Fruit fly (Drosophila melanogaster) whole organism, embryonic: ENCODE results near the gene CG3091.

ENCODE experiments used
- Atf3 ChIP-seq: fragments of 200-800 bp; sonication (Bioruptor generic); optimal IDR thresholded peaks from 3 replicates; lab custom pipeline; 2016; ENCODE audit warnings: missing biosample characterization, missing genetic modification characterization
- Blimp-1 ChIP-seq: fragments of 200-800 bp; sonication (Bioruptor generic); optimal IDR thresholded peaks from 3 replicates; lab custom pipeline; 2018; ENCODE audit warnings: missing biosample characterization, missing genetic modification characterization, mild to moderate bottlenecking, moderate library complexity, missing genetic modification reagents
- CG1024 ChIP-seq: fragments of 200-800 bp; sonication (Bioruptor generic); IDR thresholded peaks from 2 replicates; pipeline ENCODE4 v1.3.6; 2022; ENCODE audit warnings: missing biosample characterization, missing genetic modification characterization
- CG11695 ChIP-seq: fragments of 200-800 bp; sonication (Bioruptor generic); IDR thresholded peaks from 3 replicates; pipeline ENCODE4 v1.3.6; 2022; ENCODE audit warnings: missing biosample characterization, missing genetic modification characterization
- CG12236 ChIP-seq: fragments of 200-800 bp; sonication (Bioruptor generic); optimal IDR thresholded peaks from 2 replicates; lab custom pipeline; 2016; ENCODE audit warnings: missing biosample characterization, missing genetic modification characterization
- CG12744 ChIP-seq: fragments of 200-800 bp; sonication (Bioruptor generic); optimal IDR thresholded peaks from 2 replicates; lab custom pipeline; 2016; ENCODE audit warnings: missing biosample characterization, missing genetic modification characterization
- CG13775 ChIP-seq: fragments of 200-800 bp; sonication (Bioruptor generic); optimal IDR thresholded peaks from 3 replicates; lab custom pipeline; 2017; ENCODE audit warnings: missing biosample characterization, mild to moderate bottlenecking, missing genetic modification characterization
- CG17612 ChIP-seq: fragments of 200-800 bp; sonication (Bioruptor generic); IDR thresholded peaks from 2 replicates; pipeline ENCODE4 v1.3.6; 2022; ENCODE audit warnings: missing biosample characterization, missing genetic modification characterization
- CG17829 ChIP-seq: fragments of 200-800 bp; optimal IDR thresholded peaks from 2 replicates; lab custom pipeline; 2019; ENCODE audit warnings: missing biosample characterization, mild to moderate bottlenecking, missing genetic modification characterization, moderate library complexity
- CG1792 ChIP-seq: fragments of 200-800 bp; sonication (Bioruptor generic); optimal IDR thresholded peaks from 2 replicates; lab custom pipeline; 2016; ENCODE audit warnings: missing biosample characterization, missing genetic modification characterization
- CG18619 ChIP-seq: fragments of 200-800 bp; sonication (Bioruptor generic); optimal IDR thresholded peaks from 3 replicates; lab custom pipeline; 2017; ENCODE audit warnings: missing biosample characterization, mild to moderate bottlenecking, missing genetic modification characterization
- CG32532 ChIP-seq: fragments of 200-800 bp; sonication (Bioruptor generic); IDR thresholded peaks from 2 replicates; pipeline ENCODE4 v1.3.6; 2022; ENCODE audit warnings: missing biosample characterization, missing genetic modification characterization
- CG6254 ChIP-seq: fragments of 200-800 bp; sonication (Bioruptor generic); optimal IDR thresholded peaks from 3 replicates; lab custom pipeline; 2017; ENCODE audit warnings: mild to moderate bottlenecking, missing biosample characterization, missing genetic modification reagents, missing genetic modification characterization
- CG7786 ChIP-seq: fragments of 200-800 bp; sonication (Bioruptor generic); optimal IDR thresholded peaks from 2 replicates; lab custom pipeline; 2016; ENCODE audit warnings: missing biosample characterization, missing genetic modification characterization
- CG8924 ChIP-seq: fragments of 200-800 bp; optimal IDR thresholded peaks from 3 replicates; lab custom pipeline; 2019; ENCODE audit warnings: missing biosample characterization, mild to moderate bottlenecking, missing genetic modification characterization, moderate library complexity
- CG9609 ChIP-seq: fragments of 200-800 bp; sonication (Bioruptor generic); optimal IDR thresholded peaks from 3 replicates; lab custom pipeline; 2016; ENCODE audit warnings: missing biosample characterization, missing genetic modification characterization
- D ChIP-seq, 2 experiments: fragments of 200-800 bp in 1 of 2; fragments of >200 bp in 1 of 2; sonication (Bioruptor generic) in 1 of 2; optimal IDR thresholded peaks; 2 replicates in 1 of 2; 3 replicates in 1 of 2; lab custom pipeline; 2017; ENCODE audit warnings: mild to moderate bottlenecking in 1 of 2, missing biosample characterization in 1 of 2, missing genetic modification characterization in 1 of 2, missing genetic modification reagents in 1 of 2
- D19B ChIP-seq: fragments of 200-800 bp; sonication (Bioruptor generic); optimal IDR thresholded peaks from 2 replicates; lab custom pipeline; 2017; ENCODE audit warnings: missing biosample characterization, mild to moderate bottlenecking, missing genetic modification characterization
- Elba2 ChIP-seq: fragments of 200-800 bp; sonication (Bioruptor generic); optimal IDR thresholded peaks from 3 replicates; lab custom pipeline; 2016; ENCODE audit warnings: missing biosample characterization, missing genetic modification characterization
- Fer3 ChIP-seq: fragments of 200-800 bp; sonication (Bioruptor generic); optimal IDR thresholded peaks from 2 replicates; lab custom pipeline; 2018; ENCODE audit warnings: missing biosample characterization, mild to moderate bottlenecking, missing genetic modification characterization, moderate library complexity
- HHEX ChIP-seq: fragments of 200-800 bp; sonication (Bioruptor generic); optimal IDR thresholded peaks from 3 replicates; lab custom pipeline; 2017; ENCODE audit warnings: missing biosample characterization, mild to moderate bottlenecking, missing genetic modification characterization, missing genetic modification reagents
- Hey ChIP-seq: fragments of 200-800 bp; sonication (Bioruptor generic); optimal IDR thresholded peaks from 3 replicates; lab custom pipeline; 2018; ENCODE audit warnings: missing biosample characterization, mild to moderate bottlenecking, missing genetic modification characterization
- HmgD ChIP-seq: fragments of 200-800 bp; sonication (Bioruptor generic); optimal IDR thresholded peaks from 3 replicates; lab custom pipeline; 2016; ENCODE audit warnings: missing biosample characterization, missing genetic modification characterization
- Hr78 ChIP-seq, 2 experiments: fragments of 200-800 bp in 1 of 2; fragments of >200 bp in 1 of 2; sonication (Bioruptor generic) in 1 of 2; optimal IDR thresholded peaks; 2 replicates each; lab custom pipeline; 2017 to 2019; ENCODE audit warnings: missing biosample characterization in 2 of 2, missing genetic modification characterization in 2 of 2, mild to moderate bottlenecking in 1 of 2, moderate library complexity in 1 of 2
- Jarid2 ChIP-seq: fragments of 200-800 bp; sonication (Bioruptor generic); optimal IDR thresholded peaks from 3 replicates; lab custom pipeline; 2017; ENCODE audit warnings: mild to moderate bottlenecking, missing biosample characterization, missing genetic modification reagents, missing genetic modification characterization
- Optix ChIP-seq: fragments of 200-800 bp; sonication (Bioruptor generic); IDR thresholded peaks from 3 replicates; pipeline ENCODE4 v1.3.6; 2022; ENCODE audit warnings: missing biosample characterization, missing genetic modification characterization
- Ravus ChIP-seq: fragments of 200-800 bp; sonication (Bioruptor generic); IDR thresholded peaks from 2 replicates; pipeline ENCODE4 v1.3.6; 2022; ENCODE audit warnings: missing biosample characterization, missing genetic modification characterization
- Taf1 ChIP-seq: fragments of 200-800 bp; sonication (Bioruptor generic); IDR thresholded peaks from 2 replicates; pipeline ENCODE4 v1.3.6; 2022; ENCODE audit warnings: missing biosample characterization, missing genetic modification characterization
- bcd ChIP-seq: fragments of 200-800 bp; sonication (Bioruptor generic); optimal IDR thresholded peaks from 2 replicates; lab custom pipeline; 2017; ENCODE audit warnings: missing biosample characterization, mild to moderate bottlenecking, missing genetic modification characterization
- crc ChIP-seq: fragments of 200-800 bp; sonication (Bioruptor generic); optimal IDR thresholded peaks from 2 replicates; lab custom pipeline; 2016; ENCODE audit warnings: missing biosample characterization, missing genetic modification characterization
- dan ChIP-seq: fragments of 200-800 bp; sonication (Bioruptor generic); IDR thresholded peaks from 2 replicates; pipeline ENCODE4 v1.3.6; 2022; ENCODE audit warnings: missing biosample characterization, missing genetic modification characterization
- hbn ChIP-seq: fragments of 200-800 bp; sonication (Bioruptor generic); IDR thresholded peaks from 2 replicates; pipeline ENCODE4 v1.3.6; 2022; ENCODE audit warnings: missing biosample characterization, missing genetic modification characterization; ENCODE audit not compliant: partially characterized antibody
- ind ChIP-seq: fragments of 200-800 bp; sonication (Bioruptor generic); optimal IDR thresholded peaks from 3 replicates; lab custom pipeline; 2016; ENCODE audit warnings: missing biosample characterization, missing genetic modification characterization
- kah ChIP-seq: fragments of 200-800 bp; sonication (Bioruptor generic); optimal IDR thresholded peaks from 2 replicates; lab custom pipeline; 2018; ENCODE audit warnings: missing biosample characterization, mild to moderate bottlenecking, missing genetic modification characterization
- klu ChIP-seq: fragments of 200-800 bp; sonication (Bioruptor generic); IDR thresholded peaks from 2 replicates; pipeline ENCODE4 v1.3.6; 2022; ENCODE audit warnings: missing biosample characterization, missing genetic modification characterization
- lab ChIP-seq: fragments of 200-800 bp; sonication (Bioruptor generic); optimal IDR thresholded peaks from 3 replicates; lab custom pipeline; 2017; ENCODE audit warnings: missing biosample characterization, missing genetic modification characterization, mild to moderate bottlenecking, moderate library complexity, missing genetic modification reagents
- maf-S ChIP-seq: fragments of 200-800 bp; sonication (Bioruptor generic); optimal IDR thresholded peaks from 2 replicates; lab custom pipeline; 2016; ENCODE audit warnings: missing biosample characterization, missing genetic modification characterization
- mirr ChIP-seq: fragments of 200-800 bp; sonication (Bioruptor generic); optimal IDR thresholded peaks from 3 replicates; lab custom pipeline; 2018; ENCODE audit warnings: missing biosample characterization, mild to moderate bottlenecking, missing genetic modification characterization
- nerfin-1 ChIP-seq: fragments of 200-800 bp; sonication (Bioruptor generic); optimal IDR thresholded peaks from 3 replicates; lab custom pipeline; 2019; ENCODE audit warnings: missing biosample characterization, mild to moderate bottlenecking, missing genetic modification characterization, moderate library complexity
- pita ChIP-seq: fragments of 200-800 bp; sonication (Bioruptor generic); optimal IDR thresholded peaks from 2 replicates; lab custom pipeline; 2017; ENCODE audit warnings: missing biosample characterization, mild to moderate bottlenecking, missing genetic modification characterization
- pzg ChIP-seq: fragments of 200-800 bp; sonication (Bioruptor generic); optimal IDR thresholded peaks from 3 replicates; lab custom pipeline; 2018; ENCODE audit warnings: missing biosample characterization, mild to moderate bottlenecking, missing genetic modification characterization, moderate library complexity
- run ChIP-seq: fragments of 200-800 bp; sonication (Bioruptor generic); optimal IDR thresholded peaks from 3 replicates; lab custom pipeline; 2018; ENCODE audit warnings: missing biosample characterization, mild to moderate bottlenecking, missing genetic modification characterization
- seq ChIP-seq: fragments of 200-800 bp; sonication (Bioruptor generic); IDR thresholded peaks from 2 replicates; pipeline ENCODE4 v1.3.6; 2022; ENCODE audit warnings: missing biosample characterization, missing genetic modification characterization
- sna ChIP-seq: fragments of 200-800 bp; sonication (Bioruptor generic); IDR thresholded peaks from 2 replicates; pipeline ENCODE4 v1.3.6; 2022; ENCODE audit warnings: missing biosample characterization, missing genetic modification characterization; ENCODE audit not compliant: partially characterized antibody
- ssp ChIP-seq: fragments of 200-800 bp; sonication (Bioruptor generic); IDR thresholded peaks from 2 replicates; pipeline ENCODE4 v1.3.6; 2022; ENCODE audit warnings: missing biosample characterization, missing genetic modification characterization
- tin ChIP-seq: fragments of 200-800 bp; sonication (Bioruptor generic); optimal IDR thresholded peaks from 3 replicates; lab custom pipeline; 2016; ENCODE audit warnings: missing biosample characterization, missing genetic modification characterization
- unpg ChIP-seq: fragments of 200-800 bp; sonication (Bioruptor generic); optimal IDR thresholded peaks from 3 replicates; lab custom pipeline; 2018; ENCODE audit warnings: missing biosample characterization, mild to moderate bottlenecking, missing genetic modification characterization, moderate library complexity
- zfh2 ChIP-seq: fragments of 200-800 bp; sonication (Bioruptor generic); optimal IDR thresholded peaks from 2 replicates; lab custom pipeline; 2016; ENCODE audit warnings: missing biosample characterization, missing genetic modification characterization

The CG3091 gene

dm6 chrX:2297428-2298200 lies 43.6 kb upstream of the CG3091 start:
- TF ChIP-seq Hr78 (GFP tag; optimal IDR thresholded peaks at IDR 0.05; lab: Kevin White, UChicago) = peak in 1 of 2 experiments; percentile 94
- no peak for TF ChIP-seq pita (GFP tag; lab: Kevin White, UChicago)
- peak; percentile 95 for TF ChIP-seq kah (GFP tag; lab: Kevin White, UChicago)
- TF ChIP-seq nerfin-1 (tag; lab: Kevin White, UChicago) = peak; percentile 97
- peak; percentile 94 for TF ChIP-seq Taf1 (GFP tag; lab: Robert Waterston, UW)
- peak; percentile 99 for TF ChIP-seq seq (GFP tag; lab: Robert Waterston, UW)
- TF ChIP-seq CG1792 (GFP tag; lab: Kevin White, UChicago) = peak; percentile 98
- peak; percentile 98 for TF ChIP-seq zfh2 (GFP tag; lab: Kevin White, UChicago)
- TF ChIP-seq Blimp-1 (GFP tag; lab: Kevin White, UChicago) = peak; percentile 98
- TF ChIP-seq CG13775 (GFP tag; lab: Kevin White, UChicago) = peak; percentile 95
- peak; percentile 99 for TF ChIP-seq HmgD (GFP tag; lab: Kevin White, UChicago)
- peak; percentile 99 for TF ChIP-seq CG8924
- no peak for TF ChIP-seq sna (GFP tag; lab: Robert Waterston, UW)
- peak; percentile 96 for TF ChIP-seq CG1024 (GFP tag; lab: Robert Waterston, UW)
- TF ChIP-seq Ravus (GFP tag; lab: Robert Waterston, UW) = peak; percentile 96
- TF ChIP-seq D (optimal IDR thresholded peaks at IDR 0.05; lab: Kevin White, UChicago) = no peak
- peak; percentile 98 for TF ChIP-seq D (GFP tag; optimal IDR thresholded peaks at IDR 0.05; lab: Kevin White, UChicago)
- peak; percentile 90 for TF ChIP-seq mirr (GFP tag; lab: Kevin White, UChicago)
- TF ChIP-seq CG18619 (GFP tag; lab: Kevin White, UChicago) = peak; percentile 98
- TF ChIP-seq CG9609 (GFP tag; lab: Kevin White, UChicago) = peak; percentile 99
- peak; percentile 89 for TF ChIP-seq D19B (GFP tag; lab: Kevin White, UChicago)
- peak; percentile 99 for TF ChIP-seq Optix (GFP tag; lab: Robert Waterston, UW)
- peak; percentile 97 for TF ChIP-seq CG17829
- TF ChIP-seq bcd (GFP tag; lab: Kevin White, UChicago) = peak; percentile 99
- peak; percentile 99 for TF ChIP-seq unpg
- peak; percentile 33 for TF ChIP-seq pzg (GFP tag; lab: Kevin White, UChicago)
- TF ChIP-seq dan = peak; percentile 91
- peak; percentile 94 for TF ChIP-seq Hey (tag; lab: Kevin White, UChicago)
- TF ChIP-seq hbn (GFP tag; lab: Robert Waterston, UW) = no peak
- TF ChIP-seq run (tag; lab: Kevin White, UChicago) = peak; percentile 96
- TF ChIP-seq Jarid2 (GFP tag; lab: Kevin White, UChicago) = peak; percentile 88
- TF ChIP-seq klu (GFP tag; lab: Robert Waterston, UW) = peak; percentile 95
- peak; percentile 95 for TF ChIP-seq CG6254
- TF ChIP-seq CG11695 = peak; percentile 97
- peak; percentile 99 for TF ChIP-seq tin (GFP tag; lab: Kevin White, UChicago)
- TF ChIP-seq HHEX = peak; percentile 98
- TF ChIP-seq ssp = peak; percentile 94
- TF ChIP-seq Elba2 (GFP tag; lab: Kevin White, UChicago) = peak; percentile 65
- TF ChIP-seq CG7786 (GFP tag; lab: Kevin White, UChicago) = peak; percentile 99
- peak; percentile 98 for TF ChIP-seq Atf3 (GFP tag; lab: Kevin White, UChicago)
- TF ChIP-seq CG32532 (GFP tag; lab: Robert Waterston, UW) = peak; percentile 98
- peak; percentile 91 for TF ChIP-seq CG17612 (GFP tag; lab: Robert Waterston, UW)
- peak; percentile 98 for TF ChIP-seq Fer3 (tag; lab: Kevin White, UChicago)
- TF ChIP-seq lab (GFP tag; lab: Kevin White, UChicago) = peak; percentile 99
- peak; percentile 98 for TF ChIP-seq crc (GFP tag; lab: Kevin White, UChicago)
- TF ChIP-seq ind (GFP tag; lab: Kevin White, UChicago) = peak; percentile 99
- peak; percentile 98 for TF ChIP-seq maf-S (GFP tag; lab: Kevin White, UChicago)
- TF ChIP-seq CG12744 (GFP tag; lab: Kevin White, UChicago) = peak; percentile 97
- peak; percentile 98 for TF ChIP-seq CG12236
